Worm (Caenorhabditis elegans) whole organism, young adult: Measurements from ENCODE around the gene Y47A7.2.

Experiments
- B0336.3 ChIP-seq: fragments of 200-800 bp; sonication (Bioruptor generic); IDR thresholded peaks from 2 replicates; pipeline ENCODE4 v1.3.6; 2022; ENCODE audit warnings: missing genetic modification characterization, missing compliant biosample characterization
- C17E4.6 ChIP-seq: fragments of 200-800 bp; sonication (Bioruptor generic); IDR thresholded peaks from 2 replicates; pipeline ENCODE4 v1.3.6; 2022; ENCODE audit warnings: missing genetic modification reagents, missing genetic modification characterization, missing compliant biosample characterization
- F10E7.11 ChIP-seq: sonication (generic microtip); optimal IDR thresholded peaks from 2 replicates; lab custom pipeline; 2017; ENCODE audit warnings: mild to moderate bottlenecking, missing genetic modification characterization, moderate library complexity, missing compliant biosample characterization
- F23B12.7 ChIP-seq: sonication (generic microtip); optimal IDR thresholded peaks from 2 replicates; lab custom pipeline; 2017; ENCODE audit warnings: missing genetic modification characterization, mild to moderate bottlenecking, missing compliant biosample characterization, antibody characterized with exemption, moderate library complexity; ENCODE audit not compliant: insufficient read depth
- F55B11.4 ChIP-seq: sonication (generic microtip); optimal IDR thresholded peaks from 2 replicates; lab custom pipeline; 2016; ENCODE audit warnings: missing compliant biosample characterization, missing genetic modification characterization, borderline replicate concordance; ENCODE audit not compliant: insufficient read depth
- F57A8.1 ChIP-seq: fragments of 200-800 bp; sonication (Bioruptor generic); optimal IDR thresholded peaks from 2 replicates; lab custom pipeline; 2018; ENCODE audit warnings: mild to moderate bottlenecking, missing genetic modification characterization, moderate library complexity, missing compliant biosample characterization
- F57C9.4 ChIP-seq: sonication (generic microtip); optimal IDR thresholded peaks from 2 replicates; lab custom pipeline; 2017; ENCODE audit warnings: mild to moderate bottlenecking, missing genetic modification characterization, missing compliant biosample characterization
- K11D2.4 ChIP-seq: fragments of 200-800 bp; sonication (Bioruptor generic); IDR thresholded peaks from 2 replicates; pipeline ENCODE4 v1.3.6; 2022; ENCODE audit warnings: missing genetic modification reagents, missing genetic modification characterization, missing compliant biosample characterization
- T07F8.4 ChIP-seq: sonication (generic microtip); optimal IDR thresholded peaks from 2 replicates; lab custom pipeline; 2016; ENCODE audit warnings: mild to moderate bottlenecking, missing genetic modification characterization, moderate library complexity, missing compliant biosample characterization
- Y95B8A.8 ChIP-seq: fragments of 200-800 bp; sonication (Bioruptor generic); IDR thresholded peaks from 2 replicates; pipeline ENCODE4 v1.3.6; 2022; ENCODE audit warnings: missing genetic modification reagents, missing genetic modification characterization, missing compliant biosample characterization
- ZK185.1 ChIP-seq: sonication (generic microtip); optimal IDR thresholded peaks from 2 replicates; lab custom pipeline; 2016; ENCODE audit warnings: mild to moderate bottlenecking, missing genetic modification characterization, missing compliant biosample characterization; ENCODE audit not compliant: poor library complexity, severe bottlenecking
- ama-1 ChIP-seq, 3 experiments: fragments of 150-350 bp in 1 of 3; sonication (generic microtip) in 2 of 3; optimal IDR thresholded peaks; 2 replicates each; lab custom pipeline; 2014 to 2018; ENCODE audit warnings: missing biosample characterization in 2 of 3, missing genetic modification characterization in 2 of 3, missing genetic modification reagents in 2 of 3
- bed-1 ChIP-seq: fragments of 200-800 bp; sonication (Bioruptor generic); IDR thresholded peaks from 2 replicates; pipeline ENCODE4 v1.3.6; 2022; ENCODE audit warnings: missing genetic modification reagents, missing genetic modification characterization, missing compliant biosample characterization
- ccch-3 ChIP-seq: fragments of 200-800 bp; sonication (Bioruptor generic); optimal IDR thresholded peaks from 2 replicates; lab custom pipeline; 2018; ENCODE audit warnings: mild to moderate bottlenecking, missing genetic modification characterization, missing compliant biosample characterization
- cebp-1 ChIP-seq, 2 experiments: fragments of 200-800 bp in 1 of 2; sonication (Bioruptor generic) in 1 of 2; sonication (generic microtip) in 1 of 2; IDR thresholded peaks in 1 of 2; optimal IDR thresholded peaks in 1 of 2; 2 replicates each; pipeline versions ENCODE4 v1.3.6 to Lab custom; 2017 to 2022; ENCODE audit warnings: missing compliant biosample characterization in 2 of 2, missing genetic modification characterization in 2 of 2, mild to moderate bottlenecking in 1 of 2, missing genetic modification reagents in 1 of 2, moderate library complexity in 1 of 2
- dpl-1 ChIP-seq: fragments of 150-350 bp; optimal IDR thresholded peaks from 2 replicates; lab custom pipeline; 2014; ENCODE audit warnings: missing biosample characterization, missing genetic modification reagents, missing genetic modification characterization
- efl-1 ChIP-seq: fragments of 150-350 bp; optimal IDR thresholded peaks from 2 replicates; lab custom pipeline; 2014; ENCODE audit warnings: missing biosample characterization, missing genetic modification reagents, missing genetic modification characterization
- egl-18 ChIP-seq: fragments of 200-800 bp; sonication (Bioruptor generic); IDR thresholded peaks from 2 replicates; pipeline ENCODE4 v1.3.6; 2022; ENCODE audit warnings: missing genetic modification reagents, missing genetic modification characterization, missing compliant biosample characterization
- fkh-3 ChIP-seq: sonication (generic microtip); optimal IDR thresholded peaks from 2 replicates; lab custom pipeline; 2016; ENCODE audit warnings: mild to moderate bottlenecking, missing genetic modification characterization, missing compliant biosample characterization
- hlh-12 ChIP-seq: sonication (generic microtip); optimal IDR thresholded peaks from 2 replicates; lab custom pipeline; 2016; ENCODE audit warnings: missing genetic modification characterization, missing compliant biosample characterization
- hmg-20 ChIP-seq: fragments of 200-800 bp; sonication (Bioruptor generic); IDR thresholded peaks from 2 replicates; pipeline ENCODE4 v1.3.6; 2022; ENCODE audit warnings: missing genetic modification reagents, missing genetic modification characterization, missing compliant biosample characterization
- hrde-1 ChIP-seq: sonication (generic microtip); optimal IDR thresholded peaks from 2 replicates; lab custom pipeline; 2016; ENCODE audit warnings: missing genetic modification characterization, mild to moderate bottlenecking, missing compliant biosample characterization, moderate library complexity, missing genotype, missing genetic modification reagents, borderline replicate concordance
- hsf-1 ChIP-seq: fragments of 200-800 bp; sonication (Bioruptor generic); IDR thresholded peaks from 2 replicates; pipeline ENCODE4 v1.3.6; 2022; ENCODE audit warnings: missing genetic modification reagents, missing genetic modification characterization, missing compliant biosample characterization
- lag-1 ChIP-seq: fragments of 200-800 bp; sonication (Bioruptor generic); IDR thresholded peaks from 2 replicates; pipeline ENCODE4 v1.3.6; 2022; ENCODE audit warnings: missing genetic modification reagents, missing genetic modification characterization, missing compliant biosample characterization
- let-526 ChIP-seq: fragments of 200-800 bp; sonication (Bioruptor generic); IDR thresholded peaks from 2 replicates; pipeline ENCODE4 v1.3.6; 2022; ENCODE audit warnings: missing genetic modification reagents, missing genetic modification characterization, missing compliant biosample characterization
- lin-35 ChIP-seq, 3 experiments: fragments of 150-350 bp in 2 of 3; sonication (generic microtip) in 1 of 3; optimal IDR thresholded peaks; 2 replicates each; lab custom pipeline; 2014 to 2018; ENCODE audit warnings: missing biosample characterization in 3 of 3, missing genetic modification characterization in 3 of 3, missing genetic modification reagents in 3 of 3
- lin-40 ChIP-seq: sonication (generic microtip); optimal IDR thresholded peaks from 2 replicates; lab custom pipeline; 2016; ENCODE audit warnings: missing genetic modification characterization, mild to moderate bottlenecking, missing compliant biosample characterization, missing genotype, missing genetic modification reagents
- lin-54 ChIP-seq: fragments of 200-800 bp; sonication (Bioruptor generic); optimal IDR thresholded peaks from 2 replicates; lab custom pipeline; 2018; ENCODE audit warnings: mild to moderate bottlenecking, missing genetic modification characterization, missing compliant biosample characterization
- lsl-1 ChIP-seq: fragments of 200-800 bp; sonication (Bioruptor generic); optimal IDR thresholded peaks from 2 replicates; lab custom pipeline; 2018; ENCODE audit warnings: mild to moderate bottlenecking, missing genetic modification characterization, moderate library complexity, missing compliant biosample characterization
- lsy-27 ChIP-seq: sonication (generic microtip); optimal IDR thresholded peaks from 2 replicates; lab custom pipeline; 2017; ENCODE audit warnings: missing genetic modification characterization, mild to moderate bottlenecking, missing compliant biosample characterization, antibody characterized with exemption, missing genotype, borderline replicate concordance; ENCODE audit not compliant: insufficient read depth
- madf-10 ChIP-seq: sonication (generic microtip); optimal IDR thresholded peaks from 2 replicates; lab custom pipeline; 2016; ENCODE audit warnings: mild to moderate bottlenecking, missing genetic modification characterization, missing compliant biosample characterization
- madf-6 ChIP-seq: fragments of 200-800 bp; sonication (Bioruptor generic); IDR thresholded peaks from 2 replicates; pipeline ENCODE4 v1.3.6; 2022; ENCODE audit warnings: missing genetic modification reagents, missing genetic modification characterization, missing compliant biosample characterization
- mcd-1 ChIP-seq: fragments of 200-800 bp; sonication (Bioruptor generic); IDR thresholded peaks from 2 replicates; pipeline ENCODE4 v1.3.6; 2022; ENCODE audit warnings: missing genetic modification reagents, missing genetic modification characterization, missing compliant biosample characterization
- nfya-1 ChIP-seq: sonication (generic microtip); optimal IDR thresholded peaks from 2 replicates; lab custom pipeline; 2017; ENCODE audit warnings: antibody characterized with exemption, missing compliant biosample characterization, missing genetic modification characterization, borderline replicate concordance; ENCODE audit not compliant: insufficient read depth
- nfya-2 ChIP-seq: fragments of 200-800 bp; sonication (Bioruptor generic); IDR thresholded peaks from 2 replicates; pipeline ENCODE4 v1.3.6; 2022; ENCODE audit warnings: missing genetic modification reagents, missing genetic modification characterization, missing compliant biosample characterization
- nfyb-1 ChIP-seq: fragments of 200-800 bp; sonication (Bioruptor generic); IDR thresholded peaks from 2 replicates; pipeline ENCODE4 v1.3.6; 2022; ENCODE audit warnings: missing genetic modification reagents, missing genetic modification characterization, missing compliant biosample characterization
- pbrm-1 ChIP-seq: fragments of 200-800 bp; sonication (Bioruptor generic); IDR thresholded peaks from 2 replicates; pipeline ENCODE4 v1.3.6; 2022; ENCODE audit warnings: missing genetic modification reagents, missing genetic modification characterization, missing compliant biosample characterization
- pha-4 ChIP-seq: fragments of 150-350 bp; sonication (generic microtip); optimal IDR thresholded peaks from 2 replicates; lab custom pipeline; 2014; ENCODE audit warnings: missing biosample characterization, missing genetic modification reagents, missing genetic modification characterization
- repo-1 ChIP-seq: sonication (generic microtip); optimal IDR thresholded peaks from 2 replicates; lab custom pipeline; 2017; ENCODE audit warnings: mild to moderate bottlenecking, missing genetic modification characterization, missing compliant biosample characterization
- snpc-1.1 ChIP-seq: sonication (generic microtip); optimal IDR thresholded peaks from 2 replicates; lab custom pipeline; 2017; ENCODE audit warnings: missing genetic modification characterization, mild to moderate bottlenecking, missing compliant biosample characterization, antibody characterized with exemption, moderate library complexity, missing genotype, missing genetic modification reagents; ENCODE audit not compliant: insufficient read depth
- somi-1 ChIP-seq: fragments of 200-800 bp; sonication (Bioruptor generic); optimal IDR thresholded peaks from 2 replicates; lab custom pipeline; 2018; ENCODE audit warnings: mild to moderate bottlenecking, missing genetic modification characterization, missing compliant biosample characterization
- ztf-18 ChIP-seq: sonication (generic microtip); optimal IDR thresholded peaks from 2 replicates; lab custom pipeline; 2016; ENCODE audit warnings: missing genotype, mild to moderate bottlenecking, missing genetic modification characterization, missing compliant biosample characterization
- ztf-25 ChIP-seq: fragments of 200-800 bp; sonication (Bioruptor generic); IDR thresholded peaks from 2 replicates; pipeline ENCODE4 v1.3.6; 2022; ENCODE audit warnings: missing genetic modification reagents, missing genetic modification characterization, missing compliant biosample characterization
- ztf-28 ChIP-seq: fragments of 200-800 bp; sonication (Bioruptor generic); IDR thresholded peaks from 2 replicates; pipeline ENCODE4 v1.3.6; 2022; ENCODE audit warnings: missing genetic modification reagents, missing genetic modification characterization, missing compliant biosample characterization
- ztf-3 ChIP-seq: fragments of 200-800 bp; sonication (Bioruptor generic); optimal IDR thresholded peaks from 2 replicates; lab custom pipeline; 2018; ENCODE audit warnings: mild to moderate bottlenecking, missing genetic modification characterization, missing compliant biosample characterization
- ztf-6 ChIP-seq: fragments of 200-800 bp; sonication (Bioruptor generic); IDR thresholded peaks from 2 replicates; pipeline ENCODE4 v1.3.6; 2022; ENCODE audit warnings: missing genetic modification reagents, missing genetic modification characterization, missing compliant biosample characterization

The Y47A7.2 gene

DNA sequence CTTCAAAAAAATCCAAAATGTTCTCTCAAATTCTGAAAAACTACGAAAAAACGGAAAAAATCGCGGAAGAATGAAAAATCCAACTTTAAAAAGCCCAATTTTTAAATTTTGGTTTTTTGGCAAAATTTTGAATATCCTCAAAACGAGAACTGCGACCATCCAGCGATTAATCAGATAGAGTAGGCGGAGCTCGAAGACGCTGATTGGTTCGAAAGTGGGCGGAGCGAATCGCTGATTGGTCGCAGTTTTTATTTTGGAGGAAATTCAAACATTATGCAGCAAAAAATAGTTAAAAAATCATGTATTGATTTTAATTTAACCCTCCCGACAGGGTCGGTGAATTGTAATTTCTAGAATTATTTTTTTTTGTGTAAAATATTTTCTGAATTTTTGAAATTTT is 15.5 kb upstream of the Y47A7.2 start:
- TF ChIP-seq nfya-2 (GFP tag; lab: Robert Waterston, UW) = 0 out of 2 replicates have a peak, but pooled peaks have one; percentile 72
- no peak for TF ChIP-seq madf-6
- TF ChIP-seq nfyb-1 (GFP tag; lab: Robert Waterston, UW) = peak; percentile 93
- TF ChIP-seq ztf-3 (GFP tag; lab: Kevin White, UChicago) = no peak

DNA sequence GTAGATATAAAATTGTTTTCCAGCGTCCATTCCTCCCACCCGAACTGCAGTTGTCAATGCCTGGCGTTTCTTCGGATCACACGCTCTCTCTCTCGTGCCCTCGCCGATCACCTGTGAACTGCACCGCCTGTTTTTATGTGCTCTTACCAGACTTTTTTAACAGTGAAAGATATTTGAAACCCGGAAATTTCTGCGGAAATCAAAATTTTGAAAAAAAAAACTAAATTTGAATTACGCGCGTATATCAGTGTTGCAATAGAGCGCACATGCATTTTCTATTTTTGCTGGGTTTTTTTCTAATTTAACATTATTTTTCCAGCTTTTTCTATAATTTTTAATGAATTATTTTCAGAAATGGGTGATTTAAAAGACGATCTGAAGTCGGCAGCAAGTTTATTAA is 6.0 kb upstream of the Y47A7.2 start, which contains the start of gene ttc-37:
TSS of gene ttc-37 (plus strand) at position 349 of the 400 bp plus-strand sequence.
- no peak for TF ChIP-seq egl-18 (GFP tag; lab: Robert Waterston, UW)
- TF ChIP-seq cebp-1 (GFP tag; IDR thresholded peaks at IDR 0.05; lab: Robert Waterston, UW) = no peak
- peak; percentile 16 for TF ChIP-seq cebp-1 (tag; optimal IDR thresholded peaks at IDR 0.05; lab: Kevin White, UChicago)
- TF ChIP-seq F10E7.11 (tag; lab: Kevin White, UChicago) = no peak
- no peak for TF ChIP-seq pbrm-1 (GFP tag; lab: Robert Waterston, UW)
- TF ChIP-seq Y95B8A.8 (GFP tag; lab: Robert Waterston, UW) = no peak
- no peak for TF ChIP-seq C17E4.6
- TF ChIP-seq hlh-12 (tag; lab: Kevin White, UChicago) = no peak
- TF ChIP-seq lag-1 (GFP tag; lab: Robert Waterston, UW) = no peak
- no peak for TF ChIP-seq ztf-18 (tag; lab: Kevin White, UChicago)
- no peak for TF ChIP-seq ccch-3 (GFP tag; lab: Kevin White, UChicago)
- TF ChIP-seq lsy-27 (tag; lab: Kevin White, UChicago) = no peak
- peak; percentile 61; the same call in 1 of the 2 replicates for TF ChIP-seq K11D2.4 (GFP tag; lab: Robert Waterston, UW)
- TF ChIP-seq T07F8.4 (tag; lab: Kevin White, UChicago) = no peak
- no peak for TF ChIP-seq ztf-6 (GFP tag; lab: Robert Waterston, UW)
- no peak for TF ChIP-seq hrde-1
- TF ChIP-seq nfya-1 = no peak
- no peak for TF ChIP-seq F55B11.4
- TF ChIP-seq bed-1 (GFP tag; lab: Robert Waterston, UW) = no peak
- peak; percentile 30 to 92 (median 44) for TF ChIP-seq lin-35 (GFP tag; optimal IDR thresholded peaks at IDR 0.05; lab: Kevin White, UChicago)
- TF ChIP-seq madf-10 (tag; lab: Kevin White, UChicago) = no peak
- TF ChIP-seq let-526 (GFP tag; lab: Robert Waterston, UW) = no peak
- TF ChIP-seq somi-1 (GFP tag; lab: Kevin White, UChicago) = no peak
- no peak for TF ChIP-seq ama-1 (optimal IDR thresholded peaks at IDR 0.05; lab: Kevin White, UChicago)
- TF ChIP-seq ama-1 (GFP tag; optimal IDR thresholded peaks at IDR 0.05; lab: Kevin White, UChicago) = no peak
- no peak for TF ChIP-seq hsf-1 (GFP tag; lab: Robert Waterston, UW)
- no peak for TF ChIP-seq F57C9.4 (tag; lab: Kevin White, UChicago)
- peak; percentile 66 for TF ChIP-seq dpl-1 (GFP tag; lab: Kevin White, UChicago)
- TF ChIP-seq F23B12.7 (tag; lab: Kevin White, UChicago) = no peak
- TF ChIP-seq pha-4 = no peak
- TF ChIP-seq mcd-1 (GFP tag; lab: Robert Waterston, UW) = peak; percentile 94
- no peak for TF ChIP-seq B0336.3 (GFP tag; lab: Robert Waterston, UW)
- no peak for TF ChIP-seq ztf-25 (GFP tag; lab: Robert Waterston, UW)
- peak; percentile 95 for TF ChIP-seq lin-54
- TF ChIP-seq lsl-1 (GFP tag; lab: Kevin White, UChicago) = no peak
- no peak for TF ChIP-seq repo-1 (tag; lab: Kevin White, UChicago)
- no peak for TF ChIP-seq ZK185.1 (tag; lab: Kevin White, UChicago)
- TF ChIP-seq fkh-3 (tag; lab: Kevin White, UChicago) = no peak
- TF ChIP-seq hmg-20 (GFP tag; lab: Robert Waterston, UW) = no peak
- no peak for TF ChIP-seq ztf-28 (GFP tag; lab: Robert Waterston, UW)
- no peak for TF ChIP-seq F57A8.1
- TF ChIP-seq snpc-1.1 (tag; lab: Kevin White, UChicago) = no peak
- TF ChIP-seq efl-1 (GFP tag; lab: Kevin White, UChicago) = peak; percentile 71
- TF ChIP-seq lin-40 = peak; percentile 13
